Worm (Caenorhabditis elegans) whole organism, L1 larva: Measurements from ENCODE around the gene F35D11.3.
A peak's percentile ranks its signal among the peaks of the same experiment; 100 is the strongest.

Experiments
- C16A3.4 ChIP-seq: fragments of 150-350 bp; optimal IDR thresholded peaks from 2 replicates; lab custom pipeline; 2014; ENCODE audit warnings: missing biosample characterization, missing genetic modification characterization
- Y116A8C.19 ChIP-seq: sonication (generic microtip); optimal IDR thresholded peaks from 2 replicates; lab custom pipeline; 2016; ENCODE audit warnings: missing compliant biosample characterization, missing genetic modification characterization, borderline replicate concordance
- aha-1 ChIP-seq: fragments of 150-350 bp; optimal IDR thresholded peaks from 2 replicates; lab custom pipeline; 2014; ENCODE audit warnings: missing biosample characterization, missing genetic modification characterization
- alr-1 ChIP-seq: fragments of 200-800 bp; sonication (Bioruptor generic); optimal IDR thresholded peaks from 2 replicates; lab custom pipeline; 2018; ENCODE audit warnings: borderline replicate concordance, mild to moderate bottlenecking, missing genetic modification characterization, missing compliant biosample characterization
- ama-1 ChIP-seq: fragments of 150-350 bp; optimal IDR thresholded peaks from 2 replicates; lab custom pipeline; 2014
- ceh-8 ChIP-seq: fragments of 200-800 bp; sonication (Bioruptor generic); optimal IDR thresholded peaks from 2 replicates; lab custom pipeline; 2018; ENCODE audit warnings: mild to moderate bottlenecking, missing genetic modification characterization, moderate library complexity, missing compliant biosample characterization
- ceh-88 ChIP-seq: fragments of 200-800 bp; sonication (Bioruptor generic); IDR thresholded peaks from 2 replicates; pipeline ENCODE4 v1.3.6; 2022; ENCODE audit warnings: missing genetic modification characterization, missing compliant biosample characterization
- ces-1 ChIP-seq: fragments of 150-350 bp; optimal IDR thresholded peaks from 2 replicates; lab custom pipeline; 2014; ENCODE audit warnings: missing biosample characterization, missing genetic modification reagents, missing genetic modification characterization
- efl-1 ChIP-seq, 4 experiments: fragments of 150-350 bp; optimal IDR thresholded peaks in 3 of 4; peaks in 1 of 4; 1 replicate in 1 of 4; 2 replicates in 3 of 4; lab custom pipeline; 2014; ENCODE audit warnings: missing biosample characterization in 2 of 4, missing genetic modification characterization in 2 of 4, missing genetic modification reagents in 2 of 4
- egl-27 ChIP-seq, 2 experiments: fragments of 150-350 bp in 1 of 2; sonication (generic microtip); optimal IDR thresholded peaks; 3 replicates each; lab custom pipeline; 2017 to 2018; ENCODE audit warnings: missing biosample characterization in 2 of 2, missing genetic modification characterization in 2 of 2, missing genetic modification reagents in 2 of 2
- elt-2 ChIP-seq: sonication (generic microtip); optimal IDR thresholded peaks from 2 replicates; lab custom pipeline; 2016; ENCODE audit warnings: missing genetic modification characterization, mild to moderate bottlenecking, inconsistent platforms, missing compliant biosample characterization, missing genetic modification reagents
- fkh-4 ChIP-seq: sonication (generic microtip); optimal IDR thresholded peaks from 2 replicates; lab custom pipeline; 2016; ENCODE audit warnings: missing compliant biosample characterization, missing genetic modification characterization, borderline replicate concordance
- fkh-8 ChIP-seq: sonication (generic microtip); optimal IDR thresholded peaks from 2 replicates; lab custom pipeline; 2016; ENCODE audit warnings: mild to moderate bottlenecking, missing genetic modification characterization, missing compliant biosample characterization
- fos-1 ChIP-seq: fragments of 150-350 bp; optimal IDR thresholded peaks from 2 replicates; lab custom pipeline; 2014; ENCODE audit warnings: missing biosample characterization, missing genetic modification characterization
- irx-1 ChIP-seq: sonication (generic microtip); optimal IDR thresholded peaks from 2 replicates; lab custom pipeline; 2016; ENCODE audit warnings: missing genetic modification characterization, missing compliant biosample characterization
- isw-1 ChIP-seq: fragments of 200-800 bp; sonication (Bioruptor generic); IDR thresholded peaks from 2 replicates; pipeline ENCODE4 v1.3.6; 2022; ENCODE audit warnings: missing genetic modification characterization, missing compliant biosample characterization
- jun-1 ChIP-seq: fragments of 150-350 bp; optimal IDR thresholded peaks from 2 replicates; lab custom pipeline; 2014; ENCODE audit warnings: missing biosample characterization, missing genetic modification reagents, missing genetic modification characterization
- lin-13 ChIP-seq: fragments of 150-350 bp; optimal IDR thresholded peaks from 2 replicates; lab custom pipeline; 2014; ENCODE audit warnings: missing biosample characterization, missing genetic modification reagents, missing genetic modification characterization
- lin-14 ChIP-seq: fragments of 200-800 bp; sonication (Bioruptor generic); optimal IDR thresholded peaks from 2 replicates; lab custom pipeline; 2018; ENCODE audit warnings: mild to moderate bottlenecking, missing genetic modification characterization, moderate library complexity, missing compliant biosample characterization
- lin-15B ChIP-seq: fragments of 150-350 bp; sonication (generic microtip); optimal IDR thresholded peaks from 3 replicates; lab custom pipeline; 2014; ENCODE audit warnings: missing biosample characterization, missing genetic modification characterization
- lir-3 ChIP-seq: sonication (generic microtip); optimal IDR thresholded peaks from 2 replicates; lab custom pipeline; 2016; ENCODE audit warnings: mild to moderate bottlenecking, missing genetic modification characterization, moderate library complexity, missing compliant biosample characterization; ENCODE audit not compliant: poor library complexity
- lsy-2 ChIP-seq, 2 experiments: fragments of 150-350 bp; optimal IDR thresholded peaks; 2 replicates each; lab custom pipeline; 2014; ENCODE audit warnings: missing biosample characterization in 2 of 2, missing genetic modification characterization in 2 of 2
- mab-9 ChIP-seq: fragments of 200-800 bp; sonication (Bioruptor generic); IDR thresholded peaks from 2 replicates; pipeline ENCODE4 v1.3.6; 2022; ENCODE audit warnings: missing genetic modification reagents, missing genetic modification characterization, missing compliant biosample characterization
- mep-1 ChIP-seq: fragments of 150-350 bp; optimal IDR thresholded peaks from 2 replicates; lab custom pipeline; 2014; ENCODE audit warnings: missing biosample characterization, missing genetic modification characterization
- nhr-11 ChIP-seq: fragments of 150-350 bp; optimal IDR thresholded peaks from 2 replicates; lab custom pipeline; 2014; ENCODE audit warnings: missing biosample characterization, missing genetic modification characterization
- nhr-12 ChIP-seq: sonication (generic microtip); optimal IDR thresholded peaks from 2 replicates; lab custom pipeline; 2017; ENCODE audit warnings: missing biosample characterization, missing genetic modification characterization
- nhr-20 ChIP-seq: sonication (generic microtip); optimal IDR thresholded peaks from 2 replicates; lab custom pipeline; 2016; ENCODE audit warnings: mild to moderate bottlenecking, missing genetic modification characterization, missing compliant biosample characterization
- nhr-71 ChIP-seq: sonication (generic microtip); optimal IDR thresholded peaks from 2 replicates; lab custom pipeline; 2016; ENCODE audit warnings: mild to moderate bottlenecking, missing genetic modification characterization, moderate library complexity, missing compliant biosample characterization
- nhr-76 ChIP-seq: sonication (generic microtip); optimal IDR thresholded peaks from 2 replicates; lab custom pipeline; 2017; ENCODE audit warnings: missing biosample characterization, missing genetic modification characterization
- nhr-90 ChIP-seq: sonication (generic microtip); optimal IDR thresholded peaks from 2 replicates; lab custom pipeline; 2016; ENCODE audit warnings: mild to moderate bottlenecking, missing genetic modification characterization, missing compliant biosample characterization; ENCODE audit not compliant: poor library complexity
- pax-3 ChIP-seq: fragments of 200-800 bp; sonication (Bioruptor generic); optimal IDR thresholded peaks from 2 replicates; lab custom pipeline; 2018; ENCODE audit warnings: mild to moderate bottlenecking, missing genetic modification characterization, moderate library complexity, missing compliant biosample characterization
- snu-23 ChIP-seq: sonication (generic microtip); optimal IDR thresholded peaks from 2 replicates; lab custom pipeline; 2016; ENCODE audit warnings: missing genetic modification characterization, missing compliant biosample characterization
- sptf-1 ChIP-seq: fragments of 150-350 bp; optimal IDR thresholded peaks from 2 replicates; lab custom pipeline; 2014; ENCODE audit warnings: missing biosample characterization, missing genetic modification characterization
- sup-37 ChIP-seq: fragments of 200-800 bp; sonication (Bioruptor generic); optimal IDR thresholded peaks from 2 replicates; lab custom pipeline; 2018; ENCODE audit warnings: mild to moderate bottlenecking, missing genetic modification characterization, missing compliant biosample characterization
- swsn-7 ChIP-seq: sonication (generic microtip); optimal IDR thresholded peaks from 2 replicates; lab custom pipeline; 2016; ENCODE audit warnings: missing genetic modification characterization, missing compliant biosample characterization
- tbx-2 ChIP-seq: sonication (generic microtip); optimal IDR thresholded peaks from 2 replicates; lab custom pipeline; 2016; ENCODE audit warnings: missing genetic modification characterization, missing compliant biosample characterization
- unc-130 ChIP-seq: fragments of 150-350 bp; optimal IDR thresholded peaks from 2 replicates; lab custom pipeline; 2017; ENCODE audit warnings: missing biosample characterization, missing genetic modification characterization, inconsistent platforms
- xbp-1 ChIP-seq: sonication (generic microtip); optimal IDR thresholded peaks from 2 replicates; lab custom pipeline; 2016; ENCODE audit warnings: missing genetic modification characterization, missing compliant biosample characterization
- zag-1 ChIP-seq: fragments of 150-350 bp; optimal IDR thresholded peaks from 2 replicates; lab custom pipeline; 2014; ENCODE audit warnings: missing biosample characterization, missing genetic modification characterization
- ztf-11 ChIP-seq, 2 experiments: sonication (generic microtip); optimal IDR thresholded peaks; 2 replicates each; lab custom pipeline; 2016 to 2017; ENCODE audit warnings: missing genetic modification characterization in 2 of 2, missing biosample characterization in 1 of 2, missing compliant biosample characterization in 1 of 2

F35D11.3 gene

ce11 chrII:4648785-4649184 is 40.6 kb downstream of the F35D11.3 start, which contains the start of gene lgc-27:
Gene lgc-27, plus strand, starts transcription at chrII:4649085.
- TF ChIP-seq ama-1 (no peak), nhr-90 (tag; lab: Kevin White, UChicago) (no peak), Y116A8C.19 (tag; lab: Kevin White, UChicago) (no peak), lsy-2 (tag; optimal IDR thresholded peaks at IDR 0.05; lab: Kevin White, UChicago) (no peak), isw-1 (GFP tag; lab: Robert Waterston, UW) (no peak), sup-37 (GFP tag; lab: Kevin White, UChicago) (no peak), ceh-88 (GFP tag; lab: Robert Waterston, UW) (no peak), nhr-20 (tag; lab: Kevin White, UChicago) (no peak), jun-1 (no peak), nhr-11 (tag; lab: Kevin White, UChicago) (no peak), lin-13 (GFP tag; lab: Kevin White, UChicago) (no peak), C16A3.4 (no peak), ces-1 (no peak), unc-130 (tag; lab: Kevin White, UChicago) (no peak), fkh-4 (tag; lab: Kevin White, UChicago) (no peak), fos-1 (tag; lab: Kevin White, UChicago) (no peak), snu-23 (no peak)

- no peak for TF ChIP-seq swsn-7
- no peak for TF ChIP-seq egl-27 (tag; optimal IDR thresholded peaks at IDR 0.05; lab: Kevin White, UChicago)
- no peak for TF ChIP-seq xbp-1 (tag; lab: Kevin White, UChicago)
- TF ChIP-seq lin-14 (GFP tag; lab: Kevin White, UChicago), result no peak
- no peak for TF ChIP-seq ceh-88 (GFP tag; lab: Robert Waterston, UW)
Observed at ce11 chrII:4650072-4650471, 41.9 kb downstream of the F35D11.3 start.

DNA sequence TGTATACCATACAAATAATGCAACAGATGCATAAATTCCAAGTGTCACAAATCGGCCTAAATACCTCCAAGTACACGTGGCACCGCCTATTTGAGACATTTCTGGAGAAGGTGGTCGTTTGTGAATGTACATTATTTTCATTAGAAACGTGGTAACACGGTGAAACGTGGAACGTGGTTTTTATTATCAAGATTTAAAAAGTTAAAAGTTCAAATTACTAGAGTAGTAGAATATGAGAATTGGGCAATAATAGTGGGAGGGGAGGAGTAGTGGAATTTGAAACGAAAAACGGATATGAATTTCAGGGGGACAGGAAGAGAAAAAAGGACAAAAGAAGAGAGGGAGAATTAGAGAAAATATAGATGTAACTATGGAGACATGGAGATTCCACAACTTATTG is 47.7 kb downstream of the F35D11.3 start, which contains the start of gene fut-6:
fut-6 (minus strand) TSS at position 101 of the 400 bp plus-strand sequence.
- TF ChIP-seq alr-1 (tag; lab: Kevin White, UChicago), result no peak
- no peak for TF ChIP-seq nhr-76 (tag; lab: Kevin White, UChicago)
- TF ChIP-seq jun-1, result no peak
- no peak for TF ChIP-seq pax-3 (tag; lab: Kevin White, UChicago)
- TF ChIP-seq tbx-2 (tag; lab: Kevin White, UChicago), result no peak
- TF ChIP-seq xbp-1 (tag; lab: Kevin White, UChicago), result no peak
- no peak for TF ChIP-seq mep-1
- TF ChIP-seq fos-1 (tag; lab: Kevin White, UChicago), result no peak
- TF ChIP-seq irx-1, result no peak

- TF ChIP-seq fkh-8 (no peak), nhr-12 (no peak), lir-3 (tag; lab: Kevin White, UChicago) (no peak), zag-1 (no peak), ceh-8 (no peak), lin-15B (no peak), mab-9 (GFP tag; lab: Robert Waterston, UW) (no peak), C16A3.4 (no peak), lin-14 (GFP tag; lab: Kevin White, UChicago) (no peak), ztf-11 (tag; optimal IDR thresholded peaks at IDR 0.05; lab: Kevin White, UChicago) (no peak), nhr-11 (tag; lab: Kevin White, UChicago) (no peak), elt-2 (tag; lab: Kevin White, UChicago) (peak; percentile 80), efl-1 (optimal IDR thresholded peaks at IDR 0.05; lab: Kevin White, UChicago) (no peak), efl-1 (GFP tag; optimal IDR thresholded peaks at IDR 0.05 in 1 of 2; lab: Kevin White, UChicago) (peak in 1 of 2 experiments; percentile 2), sptf-1 (no peak), nhr-71 (no peak), aha-1 (tag; lab: Kevin White, UChicago) (no peak)
- TF ChIP-seq, all 84 proteins: peak for 2
Observed at ce11 chrII:4657370-4657769, 49.2 kb downstream of the F35D11.3 start.
